Worm (Caenorhabditis elegans) whole organism, late embryonic: ENCODE measurements around the gene C27B7.9.
"Not testable (repeated sequence)": the region's sequence is repeated elsewhere in the genome, so short reads cannot be mapped to it uniquely, and the experiment has no call there.

Experiments used
- C38D4.7 ChIP-seq: fragments of 200-800 bp; sonication (Bioruptor generic); optimal IDR thresholded peaks from 2 replicates; lab custom pipeline; 2018; ENCODE audit warnings: mild to moderate bottlenecking, missing genetic modification characterization, moderate library complexity, missing compliant biosample characterization
- F13H6.1 ChIP-seq: sonication (generic microtip); optimal IDR thresholded peaks from 2 replicates; lab custom pipeline; 2016; ENCODE audit warnings: missing genetic modification characterization, missing compliant biosample characterization
- K02D7.2 ChIP-seq: sonication (generic microtip); optimal IDR thresholded peaks from 2 replicates; lab custom pipeline; 2017; ENCODE audit warnings: mild to moderate bottlenecking, missing genetic modification characterization, missing compliant biosample characterization
- K09A11.1 ChIP-seq: sonication (generic microtip); optimal IDR thresholded peaks from 2 replicates; lab custom pipeline; 2017; ENCODE audit warnings: antibody characterized with exemption, mild to moderate bottlenecking, missing genetic modification characterization, missing compliant biosample characterization; ENCODE audit not compliant: insufficient read depth
- Y22D7AL.16 ChIP-seq: sonication (generic microtip); optimal IDR thresholded peaks from 2 replicates; lab custom pipeline; 2016; ENCODE audit warnings: missing genetic modification characterization, missing compliant biosample characterization
- ama-1 ChIP-seq: fragments of 150-350 bp; optimal IDR thresholded peaks from 2 replicates; lab custom pipeline; 2014
- ceh-22 ChIP-seq: sonication (generic microtip); optimal IDR thresholded peaks from 2 replicates; lab custom pipeline; 2017; ENCODE audit warnings: missing biosample characterization, missing genetic modification characterization
- ceh-30 ChIP-seq: fragments of 150-350 bp; optimal IDR thresholded peaks from 2 replicates; lab custom pipeline; 2014; ENCODE audit warnings: missing biosample characterization, missing genetic modification characterization
- ceh-45 ChIP-seq: fragments of 200-800 bp; sonication (Bioruptor generic); IDR thresholded peaks from 2 replicates; pipeline ENCODE4 v1.3.6; 2022; ENCODE audit warnings: missing genetic modification reagents, missing genetic modification characterization, missing compliant biosample characterization
- ceh-48 ChIP-seq: sonication (generic microtip); optimal IDR thresholded peaks from 2 replicates; lab custom pipeline; 2016; ENCODE audit warnings: missing genetic modification characterization, inconsistent platforms, missing compliant biosample characterization
- ceh-6 ChIP-seq: fragments of 200-800 bp; sonication (Bioruptor generic); optimal IDR thresholded peaks from 2 replicates; lab custom pipeline; 2018; ENCODE audit warnings: mild to moderate bottlenecking, missing genetic modification characterization, missing compliant biosample characterization
- che-1 ChIP-seq: sonication (generic microtip); optimal IDR thresholded peaks from 2 replicates; lab custom pipeline; 2016; ENCODE audit warnings: mild to moderate bottlenecking, missing genetic modification characterization, missing compliant biosample characterization
- ets-4 ChIP-seq: sonication (generic microtip); optimal IDR thresholded peaks from 2 replicates; lab custom pipeline; 2016; ENCODE audit warnings: missing genetic modification characterization, missing compliant biosample characterization
- hlh-13 ChIP-seq: fragments of 200-800 bp; sonication (Bioruptor generic); optimal IDR thresholded peaks from 2 replicates; lab custom pipeline; 2018; ENCODE audit warnings: mild to moderate bottlenecking, missing genetic modification characterization, missing compliant biosample characterization
- hlh-6 ChIP-seq: sonication (generic microtip); optimal IDR thresholded peaks from 2 replicates; lab custom pipeline; 2016; ENCODE audit warnings: missing genotype, missing genetic modification characterization, missing compliant biosample characterization
- hlh-8 ChIP-seq: sonication (generic microtip); optimal IDR thresholded peaks from 2 replicates; lab custom pipeline; 2016; ENCODE audit warnings: missing genotype, missing genetic modification characterization, missing compliant biosample characterization
- lim-6 ChIP-seq: sonication (generic microtip); optimal IDR thresholded peaks from 2 replicates; lab custom pipeline; 2016; ENCODE audit warnings: missing genetic modification characterization, missing compliant biosample characterization
- mec-3 ChIP-seq: sonication (generic microtip); optimal IDR thresholded peaks from 2 replicates; lab custom pipeline; 2016; ENCODE audit warnings: borderline replicate concordance, missing genetic modification characterization, missing compliant biosample characterization
- nfya-1 ChIP-seq: sonication (generic microtip); optimal IDR thresholded peaks from 2 replicates; lab custom pipeline; 2017; ENCODE audit warnings: missing genetic modification characterization, mild to moderate bottlenecking, missing compliant biosample characterization, antibody characterized with exemption, moderate library complexity
- npax-4 ChIP-seq: sonication (generic microtip); optimal IDR thresholded peaks from 2 replicates; lab custom pipeline; 2016; ENCODE audit warnings: missing genetic modification characterization, missing compliant biosample characterization
- pat-9 ChIP-seq: fragments of 200-800 bp; sonication (Bioruptor generic); optimal IDR thresholded peaks from 2 replicates; lab custom pipeline; 2018; ENCODE audit warnings: mild to moderate bottlenecking, missing genetic modification characterization, moderate library complexity, missing compliant biosample characterization
- pha-2 ChIP-seq: sonication (generic microtip); optimal IDR thresholded peaks from 2 replicates; lab custom pipeline; 2017; ENCODE audit warnings: mild to moderate bottlenecking, missing genetic modification characterization, missing compliant biosample characterization
- pqm-1 ChIP-seq: sonication (generic microtip); optimal IDR thresholded peaks from 2 replicates; lab custom pipeline; 2016; ENCODE audit warnings: missing genetic modification characterization, missing compliant biosample characterization
- pros-1 ChIP-seq: fragments of 150-350 bp; optimal IDR thresholded peaks from 2 replicates; lab custom pipeline; 2014; ENCODE audit warnings: missing biosample characterization, missing genetic modification reagents, missing genetic modification characterization
- rnt-1 ChIP-seq: sonication (generic microtip); optimal IDR thresholded peaks from 2 replicates; lab custom pipeline; 2016; ENCODE audit warnings: missing genetic modification characterization, missing compliant biosample characterization
- sdc-2 ChIP-seq: sonication (generic microtip); optimal IDR thresholded peaks from 2 replicates; lab custom pipeline; 2016; ENCODE audit warnings: missing genotype, missing genetic modification characterization, missing compliant biosample characterization
- sox-2 ChIP-seq: fragments of 200-800 bp; sonication (Bioruptor generic); IDR thresholded peaks from 2 replicates; pipeline ENCODE4 v1.3.6; 2022; ENCODE audit warnings: missing genetic modification reagents, missing genetic modification characterization, missing compliant biosample characterization
- syd-9 ChIP-seq: sonication (generic microtip); optimal IDR thresholded peaks from 2 replicates; lab custom pipeline; 2016; ENCODE audit warnings: mild to moderate bottlenecking, missing genetic modification characterization, moderate library complexity, missing compliant biosample characterization
- tbx-2 ChIP-seq: sonication (generic microtip); optimal IDR thresholded peaks from 2 replicates; lab custom pipeline; 2016; ENCODE audit warnings: missing genetic modification characterization, missing compliant biosample characterization
- ttx-3 ChIP-seq: sonication (generic microtip); optimal IDR thresholded peaks from 2 replicates; lab custom pipeline; 2016; ENCODE audit warnings: missing genetic modification reagents, missing genetic modification characterization, missing compliant biosample characterization
- unc-3 ChIP-seq, 2 experiments: fragments of 200-800 bp in 1 of 2; sonication (Bioruptor generic) in 1 of 2; sonication (generic microtip) in 1 of 2; conservative IDR thresholded peaks in 1 of 2; optimal IDR thresholded peaks in 1 of 2; 2 replicates each; pipeline versions ENCODE4 v1.3.6 to Lab custom; 2016 to 2022; ENCODE audit warnings: missing compliant biosample characterization in 2 of 2, missing genetic modification characterization in 2 of 2, missing genetic modification reagents in 1 of 2
- unc-86 ChIP-seq: sonication (generic microtip); optimal IDR thresholded peaks from 2 replicates; lab custom pipeline; 2016; ENCODE audit warnings: missing genetic modification characterization, missing compliant biosample characterization

Gene C27B7.9

DNA sequence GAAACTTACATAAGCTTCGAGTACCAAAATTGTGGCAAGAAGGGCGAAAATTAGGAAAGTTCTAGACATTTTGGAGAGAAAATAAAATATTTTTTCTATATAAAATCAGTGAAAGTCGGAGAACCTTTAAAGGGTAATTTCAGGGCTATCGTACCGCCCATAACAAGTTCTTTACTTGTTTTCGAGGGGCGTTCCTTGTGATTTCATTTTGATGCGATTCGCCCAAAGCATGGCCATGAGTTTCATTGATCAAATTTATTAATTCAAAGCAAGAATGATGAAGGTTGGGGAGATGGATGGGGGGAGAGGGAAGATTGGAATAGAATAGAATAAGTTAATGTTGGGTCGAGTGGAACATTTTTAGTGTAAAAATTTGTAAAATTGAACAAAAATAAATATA lies at the start of gene C27B7.9:
C27B7.9 (minus strand) TSS at position 101 of the 400 bp plus-strand sequence.
- no peak for TF ChIP-seq ets-4 (tag; lab: Kevin White, UChicago)
- no peak for TF ChIP-seq npax-4 (tag; lab: Kevin White, UChicago)
- no peak for TF ChIP-seq ceh-48 (tag; lab: Kevin White, UChicago)
- TF ChIP-seq che-1 (tag; lab: Kevin White, UChicago), result no peak
- no peak for TF ChIP-seq Y22D7AL.16 (tag; lab: Kevin White, UChicago)
- TF ChIP-seq nfya-1 (tag; lab: Kevin White, UChicago), result no peak
- no peak for TF ChIP-seq ceh-22 (tag; lab: Kevin White, UChicago)

- TF ChIP-seq sox-2 (peak; percentile 46), unc-3 (GFP tag; conservative IDR thresholded peaks at IDR 0.05; lab: Robert Waterston, UW) (peak; percentile 75)
- TF ChIP-seq unc-3 (tag; optimal IDR thresholded peaks at IDR 0.05; lab: Kevin White, UChicago), result not testable (repeated sequence)
Measured at ce11 chrIV:8964042-8964441, 48.1 kb upstream of the C27B7.9 start.

- TF ChIP-seq hlh-8 (tag; lab: Kevin White, UChicago) (no peak), K09A11.1 (tag; lab: Kevin White, UChicago) (no peak), ttx-3 (tag; lab: Kevin White, UChicago) (no peak), sdc-2 (tag; lab: Kevin White, UChicago) (no peak), lim-6 (tag; lab: Kevin White, UChicago) (no peak)
- TF ChIP-seq, all 69 proteins: peak for 0
Measured at ce11 chrIV:8956189-8956588, 40.3 kb upstream of the C27B7.9 start, which contains the start of gene tpra-1. TSS of gene tpra-1 (plus strand) at chrIV:8956489.

DNA sequence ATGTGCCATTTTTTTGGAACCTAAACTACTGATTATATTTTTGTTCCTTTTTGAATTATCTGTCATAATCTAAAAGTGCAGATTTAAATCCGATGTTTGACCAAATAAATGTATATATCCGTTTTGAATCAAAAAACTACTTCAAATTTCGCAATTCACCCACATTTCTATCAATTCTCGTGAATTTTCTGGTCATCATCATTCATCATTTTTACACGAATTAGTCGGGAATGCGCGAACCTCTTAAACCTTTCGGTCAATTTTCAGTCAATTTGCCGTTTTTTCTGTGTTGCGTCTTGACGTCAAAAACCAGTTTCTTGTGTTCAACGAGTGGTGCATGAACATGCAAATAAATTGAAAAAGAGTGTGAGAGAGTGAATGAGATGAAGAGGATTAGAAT lies 38.2 kb upstream of the C27B7.9 start:
- TF ChIP-seq mec-3 (no peak), K02D7.2 (tag; lab: Kevin White, UChicago) (no peak), sdc-2 (tag; lab: Kevin White, UChicago) (no peak), pha-2 (tag; lab: Kevin White, UChicago) (no peak), F13H6.1 (tag; lab: Kevin White, UChicago) (no peak), ceh-30 (tag; lab: Kevin White, UChicago) (no peak), ceh-45 (no peak), ceh-48 (tag; lab: Kevin White, UChicago) (no peak), hlh-6 (no peak), pqm-1 (no peak), C38D4.7 (GFP tag; lab: Kevin White, UChicago) (no peak), ceh-22 (tag; lab: Kevin White, UChicago) (no peak), pros-1 (tag; lab: Kevin White, UChicago) (no peak), hlh-13 (no peak), rnt-1 (tag; lab: Kevin White, UChicago) (no peak), tbx-2 (tag; lab: Kevin White, UChicago) (no peak), ama-1 (lab: Kevin White, UChicago) (no peak), pat-9 (tag; lab: Kevin White, UChicago) (no peak), ceh-6 (no peak), unc-86 (no peak)

- TF ChIP-seq syd-9 (tag; lab: Kevin White, UChicago), result no peak
Measured at ce11 chrIV:8951953-8952567, 36.1 kb upstream of the C27B7.9 start.
